Fruit fly (Drosophila melanogaster) whole organism, prepupa: ENCODE results near the gene Cdk12.

Experiments
- Blimp-1 ChIP-seq: fragments of 200-800 bp; sonication (Bioruptor generic); optimal IDR thresholded peaks from 3 replicates; lab custom pipeline; 2017; ENCODE audit warnings: missing biosample characterization, missing genetic modification characterization, mild to moderate bottlenecking, moderate library complexity, missing genetic modification reagents
- CG10631 ChIP-seq: fragments of 200-800 bp; sonication (Bioruptor generic); optimal IDR thresholded peaks from 2 replicates; lab custom pipeline; 2016; ENCODE audit warnings: missing biosample characterization, missing genetic modification characterization
- CG11294 ChIP-seq: fragments of 200-800 bp; sonication (Bioruptor generic); IDR thresholded peaks from 2 replicates; pipeline ENCODE4 v1.3.6; 2022; ENCODE audit warnings: missing biosample characterization, missing genetic modification characterization
- CG11762 ChIP-seq: fragments of 200-800 bp; sonication (Bioruptor generic); optimal IDR thresholded peaks from 3 replicates; lab custom pipeline; 2016; ENCODE audit warnings: missing biosample characterization, missing genetic modification characterization; ENCODE audit not compliant: insufficient read depth
- CG11902 ChIP-seq: fragments of 200-800 bp; sonication (Bioruptor generic); optimal IDR thresholded peaks from 3 replicates; lab custom pipeline; 2016; ENCODE audit warnings: missing biosample characterization, missing genetic modification characterization
- CG16779 ChIP-seq: fragments of 200-800 bp; sonication (Bioruptor generic); optimal IDR thresholded peaks from 3 replicates; lab custom pipeline; 2017; ENCODE audit warnings: missing biosample characterization, mild to moderate bottlenecking, missing genetic modification characterization
- CG3032 ChIP-seq: fragments of 200-800 bp; optimal IDR thresholded peaks from 2 replicates; lab custom pipeline; 2019; ENCODE audit warnings: missing biosample characterization, mild to moderate bottlenecking, missing genetic modification characterization, moderate library complexity
- CG32006 ChIP-seq: fragments of 200-800 bp; sonication (Bioruptor generic); optimal IDR thresholded peaks from 3 replicates; lab custom pipeline; 2017; ENCODE audit warnings: missing biosample characterization, mild to moderate bottlenecking, missing genetic modification characterization
- CG34406 ChIP-seq: fragments of 200-800 bp; sonication (Bioruptor generic); optimal IDR thresholded peaks from 3 replicates; lab custom pipeline; 2016; ENCODE audit warnings: missing biosample characterization, missing genetic modification characterization
- CG3919 ChIP-seq: fragments of 200-800 bp; sonication (Bioruptor generic); optimal IDR thresholded peaks from 3 replicates; lab custom pipeline; 2016; ENCODE audit warnings: missing biosample characterization, missing genetic modification characterization
- CG4318 ChIP-seq: fragments of 200-800 bp; sonication (Bioruptor generic); optimal IDR thresholded peaks from 3 replicates; lab custom pipeline; 2017; ENCODE audit warnings: missing biosample characterization, mild to moderate bottlenecking, missing genetic modification characterization
- CG6163 ChIP-seq: fragments of 200-800 bp; sonication (Bioruptor generic); IDR thresholded peaks from 3 replicates; pipeline ENCODE4 v1.3.6; 2022; ENCODE audit warnings: missing biosample characterization, missing genetic modification characterization
- CG6276 ChIP-seq: fragments of 200-800 bp; sonication (Bioruptor generic); optimal IDR thresholded peaks from 2 replicates; lab custom pipeline; 2017; ENCODE audit warnings: missing biosample characterization, mild to moderate bottlenecking, missing genetic modification characterization
- CG6792 ChIP-seq: fragments of 200-800 bp; sonication (Bioruptor generic); optimal IDR thresholded peaks from 3 replicates; lab custom pipeline; 2016; ENCODE audit warnings: missing biosample characterization, missing genetic modification characterization
- CG6808 ChIP-seq: fragments of 200-800 bp; sonication (Bioruptor generic); optimal IDR thresholded peaks from 3 replicates; lab custom pipeline; 2017; ENCODE audit warnings: missing biosample characterization, missing genetic modification characterization, mild to moderate bottlenecking, moderate library complexity, missing genetic modification reagents
- CG6854 ChIP-seq: fragments of 200-800 bp; sonication (Bioruptor generic); optimal IDR thresholded peaks from 2 replicates; lab custom pipeline; 2017; ENCODE audit warnings: missing biosample characterization, mild to moderate bottlenecking, missing genetic modification characterization
- CG7368 ChIP-seq: fragments of 200-800 bp; sonication (Bioruptor generic); optimal IDR thresholded peaks from 3 replicates; lab custom pipeline; 2016; ENCODE audit warnings: missing biosample characterization, missing genetic modification characterization
- CG8632 ChIP-seq: fragments of 200-800 bp; sonication (Bioruptor generic); optimal IDR thresholded peaks from 3 replicates; lab custom pipeline; 2016; ENCODE audit warnings: missing biosample characterization, missing genetic modification characterization
- CG9139 ChIP-seq: fragments of 200-800 bp; sonication (Bioruptor generic); optimal IDR thresholded peaks from 3 replicates; lab custom pipeline; 2017; ENCODE audit warnings: missing biosample characterization, mild to moderate bottlenecking, missing genetic modification characterization
- Eip75B ChIP-seq: fragments of 200-800 bp; sonication (Bioruptor generic); optimal IDR thresholded peaks from 3 replicates; lab custom pipeline; 2016; ENCODE audit warnings: missing biosample characterization, missing genetic modification characterization
- Eip93F ChIP-seq: fragments of 200-800 bp; sonication (Bioruptor generic); optimal IDR thresholded peaks from 2 replicates; lab custom pipeline; 2016; ENCODE audit warnings: missing biosample characterization, mild to moderate bottlenecking, missing genetic modification characterization
- Ets21C ChIP-seq: fragments of 200-800 bp; sonication (Bioruptor generic); optimal IDR thresholded peaks from 3 replicates; lab custom pipeline; 2016; ENCODE audit warnings: missing biosample characterization, missing genetic modification characterization
- Ets96B ChIP-seq: fragments of 200-800 bp; optimal IDR thresholded peaks from 2 replicates; lab custom pipeline; 2019; ENCODE audit warnings: missing biosample characterization, mild to moderate bottlenecking, missing genetic modification characterization, moderate library complexity
- Gug ChIP-seq: fragments of 200-800 bp; sonication (Bioruptor generic); IDR thresholded peaks from 2 replicates; pipeline ENCODE4 v1.3.6; 2022; ENCODE audit warnings: missing biosample characterization, missing genetic modification characterization
- Hr38 ChIP-seq: sonication (Bioruptor generic); optimal IDR thresholded peaks from 2 replicates; lab custom pipeline; 2016; ENCODE audit warnings: missing biosample characterization, missing genetic modification characterization
- Hr39 ChIP-seq: fragments of 200-800 bp; sonication (Bioruptor generic); optimal IDR thresholded peaks from 2 replicates; lab custom pipeline; 2016; ENCODE audit warnings: missing biosample characterization, missing genetic modification characterization
- Hr4 ChIP-seq: fragments of 200-800 bp; sonication (Bioruptor generic); optimal IDR thresholded peaks from 3 replicates; lab custom pipeline; 2016; ENCODE audit warnings: missing biosample characterization, missing genetic modification characterization
- Lpt ChIP-seq: fragments of 200-800 bp; sonication (Bioruptor generic); optimal IDR thresholded peaks from 3 replicates; lab custom pipeline; 2016; ENCODE audit warnings: missing biosample characterization, missing genetic modification characterization
- OdsH ChIP-seq: fragments of 200-800 bp; sonication (Bioruptor generic); optimal IDR thresholded peaks from 3 replicates; lab custom pipeline; 2016; ENCODE audit warnings: missing biosample characterization, missing genetic modification characterization
- Smox ChIP-seq: fragments of 200-800 bp; sonication (Bioruptor generic); optimal IDR thresholded peaks from 3 replicates; lab custom pipeline; 2016; ENCODE audit warnings: missing biosample characterization, missing genetic modification characterization
- Sox102F ChIP-seq: fragments of 200-800 bp; sonication (Bioruptor generic); optimal IDR thresholded peaks from 2 replicates; lab custom pipeline; 2016; ENCODE audit warnings: missing biosample characterization, mild to moderate bottlenecking, missing genetic modification characterization
- Sox14 ChIP-seq: fragments of 200-800 bp; sonication (Bioruptor generic); optimal IDR thresholded peaks from 3 replicates; lab custom pipeline; 2016; ENCODE audit warnings: missing biosample characterization, missing genetic modification characterization
- Sox15 ChIP-seq: fragments of 200-800 bp; sonication (Bioruptor generic); optimal IDR thresholded peaks from 3 replicates; lab custom pipeline; 2016; ENCODE audit warnings: missing biosample characterization, missing genetic modification characterization
- achi ChIP-seq: fragments of 200-800 bp; sonication (Bioruptor generic); optimal IDR thresholded peaks from 3 replicates; lab custom pipeline; 2016; ENCODE audit warnings: missing biosample characterization, missing genetic modification characterization
- acj6 ChIP-seq: fragments of 200-800 bp; sonication (Bioruptor generic); optimal IDR thresholded peaks from 3 replicates; lab custom pipeline; 2016; ENCODE audit warnings: missing biosample characterization, missing genetic modification characterization
- cyc ChIP-seq: fragments of 200-800 bp; sonication (Bioruptor generic); optimal IDR thresholded peaks from 3 replicates; lab custom pipeline; 2016; ENCODE audit warnings: missing biosample characterization, missing genetic modification characterization
- dac ChIP-seq: fragments of 200-800 bp; sonication (Bioruptor generic); optimal IDR thresholded peaks from 2 replicates; lab custom pipeline; 2017; ENCODE audit warnings: missing biosample characterization, mild to moderate bottlenecking, missing genetic modification characterization
- eg ChIP-seq: fragments of 200-800 bp; sonication (Bioruptor generic); IDR thresholded peaks from 3 replicates; pipeline ENCODE4 v1.3.6; 2022; ENCODE audit warnings: missing biosample characterization, missing genetic modification characterization
- esn ChIP-seq: fragments of 200-800 bp; sonication (Bioruptor generic); optimal IDR thresholded peaks from 2 replicates; lab custom pipeline; 2016; ENCODE audit warnings: missing biosample characterization, mild to moderate bottlenecking, missing genetic modification characterization, moderate library complexity
- fd59A ChIP-seq: fragments of 200-800 bp; sonication (Bioruptor generic); optimal IDR thresholded peaks from 2 replicates; lab custom pipeline; 2017; ENCODE audit warnings: missing biosample characterization, mild to moderate bottlenecking, missing genetic modification characterization, missing genetic modification reagents
- fd85E ChIP-seq: fragments of 200-800 bp; sonication (Bioruptor generic); optimal IDR thresholded peaks from 3 replicates; lab custom pipeline; 2016; ENCODE audit warnings: missing biosample characterization, missing genetic modification characterization
- fkh ChIP-seq: fragments of 200-800 bp; sonication (Bioruptor generic); optimal IDR thresholded peaks from 3 replicates; lab custom pipeline; 2017; ENCODE audit warnings: missing biosample characterization, mild to moderate bottlenecking, missing genetic modification characterization, moderate library complexity
- lz ChIP-seq: fragments of 200-800 bp; sonication (Bioruptor generic); optimal IDR thresholded peaks from 3 replicates; lab custom pipeline; 2016; ENCODE audit warnings: missing biosample characterization, missing genetic modification characterization
- net ChIP-seq: fragments of 200-800 bp; sonication (Bioruptor generic); optimal IDR thresholded peaks from 3 replicates; lab custom pipeline; 2016; ENCODE audit warnings: missing biosample characterization, missing genetic modification characterization
- salr ChIP-seq, 2 experiments: fragments of 200-800 bp; sonication (Bioruptor generic); optimal IDR thresholded peaks; 3 replicates each; lab custom pipeline; 2016 to 2018; ENCODE audit warnings: missing biosample characterization in 2 of 2, missing genetic modification characterization in 2 of 2, mild to moderate bottlenecking in 1 of 2
- spab ChIP-seq: fragments of 200-800 bp; sonication (Bioruptor generic); optimal IDR thresholded peaks from 2 replicates; lab custom pipeline; 2017; ENCODE audit warnings: missing biosample characterization, mild to moderate bottlenecking, missing genetic modification characterization, missing genetic modification reagents
- ss ChIP-seq, 2 experiments: fragments of 200-800 bp; sonication (Bioruptor generic); optimal IDR thresholded peaks; 2 replicates in 1 of 2; 3 replicates in 1 of 2; lab custom pipeline; 2017 to 2018; ENCODE audit warnings: mild to moderate bottlenecking in 2 of 2, missing biosample characterization in 2 of 2, missing genetic modification characterization in 2 of 2, moderate library complexity in 1 of 2
- svp ChIP-seq: fragments of 200-800 bp; sonication (Bioruptor generic); peaks from one replicate; lab custom pipeline; 2016; ENCODE audit warnings: missing biosample characterization, missing genetic modification characterization
- topi ChIP-seq: fragments of 200-800 bp; sonication (Bioruptor generic); optimal IDR thresholded peaks from 3 replicates; lab custom pipeline; 2016; ENCODE audit warnings: missing biosample characterization, missing genetic modification characterization
- vri ChIP-seq: fragments of 200-800 bp; sonication (Bioruptor generic); optimal IDR thresholded peaks from 3 replicates; lab custom pipeline; 2016; ENCODE audit warnings: missing biosample characterization, mild to moderate bottlenecking, missing genetic modification characterization

Cdk12 gene

DNA sequence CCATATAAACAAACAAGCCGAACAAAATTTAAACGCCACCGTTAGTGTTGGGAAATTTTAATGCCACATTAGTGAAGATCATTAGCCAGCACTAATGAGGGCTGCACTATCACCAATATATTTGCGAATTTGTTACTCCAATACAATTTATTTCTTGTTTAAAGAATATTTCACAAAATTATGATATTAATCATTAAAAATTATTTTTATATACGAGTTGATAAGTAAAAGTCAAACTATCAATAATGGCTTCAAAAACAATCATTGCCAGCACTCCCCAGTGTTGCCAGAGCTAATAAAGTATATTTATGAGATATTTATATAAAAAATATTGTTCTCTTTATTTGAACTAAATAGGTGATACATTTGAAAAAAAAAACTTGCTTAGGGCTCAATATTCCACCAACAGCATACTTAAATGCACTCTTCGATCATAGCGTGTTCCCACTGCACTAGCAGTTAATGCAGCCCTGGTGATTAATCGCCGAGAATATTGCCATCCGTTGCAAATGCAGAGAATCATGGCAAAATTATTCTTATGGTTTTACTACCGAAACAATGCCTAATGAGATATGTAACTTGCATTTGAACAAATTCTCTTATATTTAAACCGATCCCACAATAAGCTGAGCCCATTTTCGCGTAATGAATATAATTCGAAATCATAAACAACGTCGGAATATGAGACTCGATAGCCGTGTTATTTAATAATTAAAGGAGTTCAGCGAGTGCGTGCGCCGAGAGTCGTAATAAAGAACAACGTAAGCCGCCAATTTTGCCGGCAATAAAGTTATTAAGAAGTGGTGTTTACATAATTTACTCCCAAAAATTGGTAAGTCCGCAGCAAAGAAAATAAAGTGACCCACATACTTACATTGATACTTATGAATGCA is at the start of gene Cdk12, which contains the start of gene SAK:
TSS of gene Cdk12 (plus strand) at position 484 of the 893 bp plus-strand sequence.
TSS of gene SAK (minus strand) at position 65 of the 893 bp plus-strand sequence.
- TF ChIP-seq svp (GFP tag; lab: Kevin White, UChicago) (no peak), achi (GFP tag; lab: Kevin White, UChicago) (peak; percentile 83), Ets96B (peak; percentile 72), eg (GFP tag; lab: Robert Waterston, UW) (peak; percentile 83), Gug (GFP tag; lab: Robert Waterston, UW) (peak; percentile 64), Blimp-1 (GFP tag; lab: Kevin White, UChicago) (peak; percentile 69), Eip75B (GFP tag; lab: Kevin White, UChicago) (peak; percentile 66), topi (GFP tag; lab: Kevin White, UChicago) (peak; percentile 66), salr (GFP tag; optimal IDR thresholded peaks at IDR 0.05; lab: Kevin White, UChicago) (peak; percentile 26 to 84), CG34406 (GFP tag; lab: Kevin White, UChicago) (peak; percentile 86), Eip93F (GFP tag; lab: Kevin White, UChicago) (peak; percentile 71), net (GFP tag; lab: Kevin White, UChicago) (peak; percentile 80), CG6163 (GFP tag; lab: Robert Waterston, UW) (peak; percentile 79), Hr4 (GFP tag; lab: Kevin White, UChicago) (peak; percentile 77), CG6808 (GFP tag; lab: Kevin White, UChicago) (peak; percentile 70), CG11902 (GFP tag; lab: Kevin White, UChicago) (peak; percentile 84), Sox14 (GFP tag; lab: Kevin White, UChicago) (peak; percentile 59), OdsH (GFP tag; lab: Kevin White, UChicago) (peak; percentile 88), Sox15 (peak; percentile 80), CG4318 (GFP tag; lab: Kevin White, UChicago) (peak; percentile 78), Sox102F (GFP tag; lab: Kevin White, UChicago) (peak; percentile 83), CG3032 (tag; lab: Kevin White, UChicago) (peak; percentile 84), CG6276 (GFP tag; lab: Kevin White, UChicago) (no peak), acj6 (GFP tag; lab: Kevin White, UChicago) (peak; percentile 86), Hr38 (GFP tag; lab: Kevin White, UChicago) (no peak), CG7368 (peak; percentile 75), CG32006 (GFP tag; lab: Kevin White, UChicago) (peak; percentile 89), CG10631 (GFP tag; lab: Kevin White, UChicago) (peak; percentile 90), Ets21C (GFP tag; lab: Kevin White, UChicago) (peak; percentile 70), spab (GFP tag; lab: Kevin White, UChicago) (peak; percentile 67), fd85E (peak; percentile 9), fkh (peak; percentile 60), CG16779 (tag; lab: Kevin White, UChicago) (no peak), fd59A (GFP tag; lab: Kevin White, UChicago) (peak; percentile 63), Smox (peak; percentile 77), cyc (GFP tag; lab: Kevin White, UChicago) (peak; percentile 78), CG3919 (GFP tag; lab: Kevin White, UChicago) (peak; percentile 85), CG6854 (GFP tag; lab: Kevin White, UChicago) (peak; percentile 59), Hr39 (GFP tag; lab: Kevin White, UChicago) (peak; percentile 74), CG11762 (GFP tag; lab: Kevin White, UChicago) (peak; percentile 74), ss (GFP tag; optimal IDR thresholded peaks at IDR 0.05; lab: Kevin White, UChicago) (peak; percentile 59 to 75), CG6792 (GFP tag; lab: Kevin White, UChicago) (peak; percentile 71), CG8632 (GFP tag; lab: Kevin White, UChicago) (peak; percentile 81), esn (peak; percentile 82), vri (peak; percentile 23), dac (GFP tag; lab: Kevin White, UChicago) (peak; percentile 66), lz (GFP tag; lab: Kevin White, UChicago) (peak; percentile 67), CG11294 (GFP tag; lab: Robert Waterston, UW) (peak; percentile 76), Lpt (GFP tag; lab: Kevin White, UChicago) (peak; percentile 77), CG9139 (GFP tag; lab: Kevin White, UChicago) (peak; percentile 49)
